Fruit fly (Drosophila melanogaster): Measurements from ENCODE around the gene CG12985.

- TF ChIP-seq usp (GFP tag; optimal IDR thresholded peaks at IDR 0.05): no peak
- TF ChIP-seq CG32264 (GFP tag; optimal IDR thresholded peaks at IDR 0.05): no peak
- TF ChIP-seq psq (GFP tag; optimal IDR thresholded peaks at IDR 0.05): no peak
- TF ChIP-seq CrebA (GFP tag; optimal IDR thresholded peaks at IDR 0.05; ENCODE audit: borderline replicate concordance): no peak
- TF ChIP-seq OdsH (GFP tag; optimal IDR thresholded peaks at IDR 0.05): no peak
Measured at dm6 chrX:17887877-17888276, 4.4 kb downstream of the CG12985 start, which contains the start of gene CG6788.

Measured in whole organism, wandering third instar larva.